Worm (Caenorhabditis elegans) whole organism, L4 larva: ENCODE results near the gene Y55B1AR.4.

Experiments
- D1046.2 ChIP-seq: fragments of 200-800 bp; sonication (Bioruptor generic); IDR thresholded peaks from 2 replicates; pipeline ENCODE4 v1.3.6; 2022; ENCODE audit warnings: missing genetic modification characterization, missing compliant biosample characterization
- F26F4.8 ChIP-seq: fragments of 200-800 bp; sonication (Bioruptor generic); conservative IDR thresholded peaks from 2 replicates; pipeline ENCODE4 v1.3.6; 2022; ENCODE audit warnings: missing genetic modification characterization, missing compliant biosample characterization
- F37D6.2 ChIP-seq: sonication (generic microtip); optimal IDR thresholded peaks from 2 replicates; lab custom pipeline; 2016; ENCODE audit warnings: mild to moderate bottlenecking, missing genetic modification characterization, missing compliant biosample characterization
- R02D3.7 ChIP-seq: fragments of 150-350 bp; sonication (generic microtip); optimal IDR thresholded peaks from 3 replicates; lab custom pipeline; 2014; ENCODE audit warnings: missing biosample characterization, missing genetic modification characterization
- T26A8.4 ChIP-seq: fragments of 200-800 bp; sonication (Bioruptor generic); IDR thresholded peaks from 2 replicates; pipeline ENCODE4 v1.3.6; 2022; ENCODE audit warnings: missing genetic modification characterization, missing compliant biosample characterization
- Y5F2A.4 ChIP-seq: fragments of 200-800 bp; sonication (Bioruptor generic); optimal IDR thresholded peaks from 2 replicates; lab custom pipeline; 2018; ENCODE audit warnings: mild to moderate bottlenecking, missing genetic modification characterization, missing compliant biosample characterization
- Y75B8A.6 ChIP-seq: fragments of 200-800 bp; sonication (Bioruptor generic); IDR thresholded peaks from 2 replicates; pipeline ENCODE4 v1.3.6; 2022; ENCODE audit warnings: missing genetic modification reagents, missing genetic modification characterization, missing compliant biosample characterization
- ZK337.2 ChIP-seq: fragments of 200-800 bp; sonication (Bioruptor generic); IDR thresholded peaks from 2 replicates; pipeline ENCODE4 v1.3.6; 2022; ENCODE audit warnings: missing genetic modification reagents, missing genetic modification characterization, missing compliant biosample characterization
- ZK546.5 ChIP-seq, 2 experiments: sonication (generic microtip); optimal IDR thresholded peaks; 2 replicates each; lab custom pipeline; 2017; ENCODE audit warnings: missing biosample characterization in 2 of 2, missing genetic modification characterization in 2 of 2
- aly-2 ChIP-seq: sonication (generic microtip); optimal IDR thresholded peaks from 2 replicates; lab custom pipeline; 2018; ENCODE audit warnings: missing biosample characterization, missing genetic modification characterization
- ama-1 ChIP-seq: fragments of 150-350 bp; optimal IDR thresholded peaks from 2 replicates; lab custom pipeline; 2014; ENCODE audit warnings: inconsistent platforms, mixed read lengths
- arid-1 ChIP-seq: fragments of 200-800 bp; sonication (Bioruptor generic); conservative IDR thresholded peaks from 2 replicates; pipeline ENCODE4 v1.3.6; 2022; ENCODE audit warnings: missing genetic modification reagents, missing genetic modification characterization, missing compliant biosample characterization
- attf-4 ChIP-seq: sonication (generic microtip); optimal IDR thresholded peaks from 3 replicates; lab custom pipeline; 2017; ENCODE audit warnings: missing biosample characterization, missing genetic modification characterization
- ceh-20 ChIP-seq: fragments of 200-800 bp; sonication (Bioruptor generic); IDR thresholded peaks from 2 replicates; pipeline ENCODE4 v1.3.6; 2022; ENCODE audit warnings: missing genetic modification reagents, missing genetic modification characterization, missing compliant biosample characterization
- ceh-28 ChIP-seq: fragments of 150-350 bp; optimal IDR thresholded peaks from 2 replicates; lab custom pipeline; 2014; ENCODE audit warnings: missing biosample characterization, missing genetic modification reagents, missing genetic modification characterization
- ceh-32 ChIP-seq: sonication (generic microtip); optimal IDR thresholded peaks from 2 replicates; lab custom pipeline; 2016; ENCODE audit warnings: mild to moderate bottlenecking, missing genetic modification characterization, missing compliant biosample characterization; ENCODE audit not compliant: poor library complexity
- ceh-62 ChIP-seq: sonication (generic microtip); optimal IDR thresholded peaks from 2 replicates; lab custom pipeline; 2017; ENCODE audit warnings: missing biosample characterization, missing genetic modification characterization
- ceh-82 ChIP-seq: sonication (generic microtip); optimal IDR thresholded peaks from 2 replicates; lab custom pipeline; 2017; ENCODE audit warnings: missing biosample characterization, missing genetic modification characterization
- ctbp-1 ChIP-seq: fragments of 200-800 bp; sonication (Bioruptor generic); IDR thresholded peaks from 2 replicates; pipeline ENCODE4 v1.3.6; 2022; ENCODE audit warnings: missing genetic modification reagents, missing genetic modification characterization, missing compliant biosample characterization
- daf-12 ChIP-seq: fragments of 150-350 bp; optimal IDR thresholded peaks from 2 replicates; lab custom pipeline; 2014; ENCODE audit warnings: missing biosample characterization, missing genetic modification reagents, missing genetic modification characterization
- daf-16 ChIP-seq, 3 experiments: sonication (generic microtip); optimal IDR thresholded peaks; 2 replicates each; lab custom pipeline; 2016 to 2017; ENCODE audit warnings: missing genetic modification characterization in 3 of 3, missing genetic modification reagents in 3 of 3, mild to moderate bottlenecking in 2 of 3, missing compliant biosample characterization in 2 of 3, missing biosample characterization in 1 of 3, moderate library complexity in 1 of 3
- daf-8 ChIP-seq: fragments of 200-800 bp; sonication (Bioruptor generic); IDR thresholded peaks from 2 replicates; pipeline ENCODE4 v1.3.6; 2022; ENCODE audit warnings: missing genetic modification characterization, missing compliant biosample characterization
- dmd-6 ChIP-seq: fragments of 200-800 bp; sonication (Bioruptor generic); IDR thresholded peaks from 2 replicates; pipeline ENCODE4 v1.3.6; 2022; ENCODE audit warnings: missing genetic modification reagents, missing genetic modification characterization, missing compliant biosample characterization
- dmd-9 ChIP-seq: fragments of 200-800 bp; sonication (Bioruptor generic); IDR thresholded peaks from 2 replicates; pipeline ENCODE4 v1.3.6; 2022; ENCODE audit warnings: missing genetic modification reagents, missing genetic modification characterization, missing compliant biosample characterization
- dpl-1 ChIP-seq: fragments of 150-350 bp; optimal IDR thresholded peaks from 2 replicates; lab custom pipeline; 2014; ENCODE audit warnings: missing biosample characterization, missing genetic modification reagents, missing genetic modification characterization
- duxl-1 ChIP-seq: sonication (generic microtip); optimal IDR thresholded peaks from 2 replicates; lab custom pipeline; 2016; ENCODE audit warnings: mild to moderate bottlenecking, missing genetic modification characterization, moderate library complexity, missing compliant biosample characterization; ENCODE audit not compliant: poor library complexity
- fkh-10 ChIP-seq: fragments of 150-350 bp; optimal IDR thresholded peaks from 2 replicates; lab custom pipeline; 2014; ENCODE audit warnings: missing biosample characterization, missing genetic modification reagents, missing genetic modification characterization
- fos-1 ChIP-seq: fragments of 150-350 bp; optimal IDR thresholded peaks from 2 replicates; lab custom pipeline; 2014; ENCODE audit warnings: missing biosample characterization, missing genetic modification characterization
- hif-1 ChIP-seq, 2 experiments: sonication (generic microtip); optimal IDR thresholded peaks; 2 replicates each; lab custom pipeline; 2016 to 2017; ENCODE audit warnings: missing compliant biosample characterization in 2 of 2, missing genetic modification characterization in 2 of 2, missing genetic modification reagents in 2 of 2, missing genotype in 2 of 2, mild to moderate bottlenecking in 1 of 2
- lim-7 ChIP-seq: fragments of 200-800 bp; sonication (Bioruptor generic); IDR thresholded peaks from 2 replicates; pipeline ENCODE4 v1.3.6; 2022; ENCODE audit warnings: missing genetic modification characterization, missing compliant biosample characterization
- lin-38 ChIP-seq: fragments of 200-800 bp; sonication (Bioruptor generic); IDR thresholded peaks from 2 replicates; pipeline ENCODE4 v1.3.6; 2022; ENCODE audit warnings: missing genetic modification reagents, missing genetic modification characterization, missing compliant biosample characterization
- lir-3 ChIP-seq: sonication (generic microtip); optimal IDR thresholded peaks from 2 replicates; lab custom pipeline; 2016; ENCODE audit warnings: mild to moderate bottlenecking, missing genetic modification characterization, missing compliant biosample characterization
- lsy-2 ChIP-seq, 2 experiments: fragments of 150-350 bp in 1 of 2; sonication (generic microtip) in 1 of 2; optimal IDR thresholded peaks; 2 replicates each; lab custom pipeline; 2014 to 2017; ENCODE audit warnings: missing biosample characterization in 2 of 2, missing genetic modification characterization in 2 of 2
- mdt-29 ChIP-seq: fragments of 200-800 bp; sonication (Bioruptor generic); IDR thresholded peaks from 2 replicates; pipeline ENCODE4 v1.3.6; 2022; ENCODE audit warnings: missing genetic modification reagents, missing genetic modification characterization, missing compliant biosample characterization
- mep-1 ChIP-seq: fragments of 150-350 bp; sonication (generic microtip); optimal IDR thresholded peaks from 3 replicates; lab custom pipeline; 2014; ENCODE audit warnings: missing biosample characterization, missing genetic modification characterization
- mxl-2 ChIP-seq: fragments of 200-800 bp; sonication (Bioruptor generic); conservative IDR thresholded peaks from 2 replicates; pipeline ENCODE4 v1.3.6; 2022; ENCODE audit warnings: missing genetic modification reagents, missing genetic modification characterization, missing compliant biosample characterization
- mxl-3 ChIP-seq: fragments of 200-800 bp; sonication (Bioruptor generic); optimal IDR thresholded peaks from 2 replicates; lab custom pipeline; 2018; ENCODE audit warnings: mild to moderate bottlenecking, missing genetic modification characterization, missing compliant biosample characterization
- nhr-111 ChIP-seq: fragments of 200-800 bp; sonication (Bioruptor generic); optimal IDR thresholded peaks from 2 replicates; lab custom pipeline; 2018; ENCODE audit warnings: mild to moderate bottlenecking, missing genetic modification characterization, missing compliant biosample characterization
- nhr-77 ChIP-seq: fragments of 150-350 bp; optimal IDR thresholded peaks from 2 replicates; lab custom pipeline; 2014; ENCODE audit warnings: missing biosample characterization, missing genetic modification characterization
- pqm-1 ChIP-seq: sonication (generic microtip); optimal IDR thresholded peaks from 2 replicates; lab custom pipeline; 2017; ENCODE audit warnings: missing biosample characterization, missing genetic modification characterization
- saeg-2 ChIP-seq: fragments of 200-800 bp; sonication (Bioruptor generic); IDR thresholded peaks from 2 replicates; pipeline ENCODE4 v1.3.6; 2022; ENCODE audit warnings: missing genetic modification reagents, missing genetic modification characterization, missing compliant biosample characterization
- sdz-12 ChIP-seq: fragments of 200-800 bp; sonication (Bioruptor generic); optimal IDR thresholded peaks from 2 replicates; lab custom pipeline; 2018; ENCODE audit warnings: mild to moderate bottlenecking, missing genetic modification characterization, missing compliant biosample characterization
- snpc-4 ChIP-seq: fragments of 150-350 bp; optimal IDR thresholded peaks from 2 replicates; lab custom pipeline; 2014; ENCODE audit warnings: missing biosample characterization, missing genetic modification characterization
- spr-3 ChIP-seq: fragments of 200-800 bp; sonication (Bioruptor generic); optimal IDR thresholded peaks from 2 replicates; lab custom pipeline; 2018; ENCODE audit warnings: mild to moderate bottlenecking, missing genetic modification characterization, missing compliant biosample characterization
- tag-97 ChIP-seq: fragments of 200-800 bp; sonication (Bioruptor generic); IDR thresholded peaks from 2 replicates; pipeline ENCODE4 v1.3.6; 2022; ENCODE audit warnings: missing genetic modification characterization, missing compliant biosample characterization
- tra-1 ChIP-seq: fragments of 200-800 bp; sonication (Bioruptor generic); IDR thresholded peaks from 2 replicates; pipeline ENCODE4 v1.3.6; 2022; ENCODE audit warnings: missing genetic modification reagents, missing genetic modification characterization, missing compliant biosample characterization
- unc-39 ChIP-seq: sonication (generic microtip); optimal IDR thresholded peaks from 2 replicates; lab custom pipeline; 2017; ENCODE audit warnings: missing biosample characterization, missing genetic modification characterization
- vab-7 ChIP-seq: fragments of 200-800 bp; sonication (Bioruptor generic); IDR thresholded peaks from 2 replicates; pipeline ENCODE4 v1.3.6; 2022; ENCODE audit warnings: missing genetic modification reagents, missing genetic modification characterization, missing compliant biosample characterization
- zfp-3 ChIP-seq: fragments of 200-800 bp; sonication (Bioruptor generic); conservative IDR thresholded peaks from 2 replicates; pipeline ENCODE4 v1.3.6; 2022; ENCODE audit warnings: missing genetic modification reagents, missing genetic modification characterization, missing compliant biosample characterization
- zip-2 ChIP-seq: fragments of 150-350 bp; optimal IDR thresholded peaks from 2 replicates; lab custom pipeline; 2014; ENCODE audit warnings: missing biosample characterization, missing genetic modification characterization
- ztf-11 ChIP-seq: fragments of 150-350 bp; optimal IDR thresholded peaks from 2 replicates; lab custom pipeline; 2014; ENCODE audit warnings: missing biosample characterization, missing genetic modification characterization
- ztf-7 ChIP-seq: fragments of 150-350 bp; optimal IDR thresholded peaks from 2 replicates; lab custom pipeline; 2014; ENCODE audit warnings: missing biosample characterization, missing genetic modification characterization

Gene Y55B1AR.4

DNA sequence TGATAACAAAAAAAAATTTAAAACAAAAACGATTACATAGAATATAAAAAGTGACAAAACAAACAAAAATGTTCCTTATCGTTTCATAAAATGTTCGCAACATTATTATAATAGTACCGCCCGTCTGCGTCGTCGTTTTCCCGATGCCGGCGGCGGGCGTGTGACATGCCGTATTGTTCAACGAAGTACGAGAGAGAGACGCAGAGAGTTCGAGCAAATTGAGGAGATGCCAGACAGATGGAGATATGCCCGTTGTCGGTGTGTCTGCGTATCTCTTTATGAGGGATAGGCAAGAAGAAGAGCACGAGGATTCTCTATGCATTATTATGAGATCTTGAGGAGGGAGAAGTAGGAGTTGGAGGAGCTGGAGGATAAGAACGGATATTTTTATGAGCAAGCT is 18.4 kb upstream of the Y55B1AR.4 start:
- TF ChIP-seq ctbp-1 (GFP tag; lab: Robert Waterston, UW) (0 out of 2 replicates have a peak, but pooled peaks have one; percentile 59), Y5F2A.4 (GFP tag; lab: Kevin White, UChicago) (no peak), dpl-1 (GFP tag; lab: Kevin White, UChicago) (peak; percentile 51), attf-4 (tag; lab: Kevin White, UChicago) (no peak), ceh-32 (no peak), ztf-11 (tag; lab: Kevin White, UChicago) (no peak), tag-97 (GFP tag; lab: Robert Waterston, UW) (no peak), ztf-7 (tag; lab: Kevin White, UChicago) (no peak), D1046.2 (GFP tag; lab: Robert Waterston, UW) (no peak), Y75B8A.6 (GFP tag; lab: Robert Waterston, UW) (no peak), duxl-1 (tag; lab: Kevin White, UChicago) (peak; percentile 42), aly-2 (tag; lab: Kevin White, UChicago) (no peak), mxl-2 (no peak), daf-8 (no peak), daf-12 (no peak), snpc-4 (tag; lab: Kevin White, UChicago) (no peak), lir-3 (tag; lab: Kevin White, UChicago) (no peak), dmd-6 (GFP tag; lab: Robert Waterston, UW) (peak; percentile 95), zfp-3 (no peak), daf-16 (GFP tag; optimal IDR thresholded peaks at IDR 0.05; lab: Kevin White, UChicago) (peak; percentile 38 to 55), daf-16 (tag; optimal IDR thresholded peaks at IDR 0.05; lab: Kevin White, UChicago) (peak; percentile 95), ceh-62 (tag; lab: Kevin White, UChicago) (no peak), saeg-2 (GFP tag; lab: Robert Waterston, UW) (0 out of 2 replicates have a peak, but pooled peaks have one; percentile 31), F26F4.8 (GFP tag; lab: Robert Waterston, UW) (no peak), zip-2 (tag; lab: Kevin White, UChicago) (no peak), T26A8.4 (GFP tag; lab: Robert Waterston, UW) (peak; percentile 66; the same call in 1 of the 2 replicates), fkh-10 (peak; percentile 25), ceh-20 (GFP tag; lab: Robert Waterston, UW) (peak; percentile 86), hif-1 (tag; optimal IDR thresholded peaks at IDR 0.05; lab: Kevin White, UChicago) (peak in 1 of 2 experiments; percentile 81), R02D3.7 (tag; lab: Kevin White, UChicago) (no peak), nhr-77 (peak; percentile 97), F37D6.2 (tag; lab: Kevin White, UChicago) (peak; percentile 7), lim-7 (GFP tag; lab: Robert Waterston, UW) (no peak), mxl-3 (GFP tag; lab: Kevin White, UChicago) (peak; percentile 98), pqm-1 (tag; lab: Kevin White, UChicago) (peak; percentile 97), mep-1 (peak; percentile 94), mdt-29 (GFP tag; lab: Robert Waterston, UW) (no peak), sdz-12 (no peak), fos-1 (no peak), dmd-9 (GFP tag; lab: Robert Waterston, UW) (0 out of 2 replicates have a peak, but pooled peaks have one; percentile 17), spr-3 (GFP tag; lab: Kevin White, UChicago) (no peak), ZK546.5 (tag; optimal IDR thresholded peaks at IDR 0.05; lab: Kevin White, UChicago) (no peak), lsy-2 (tag; optimal IDR thresholded peaks at IDR 0.05; lab: Kevin White, UChicago) (peak; percentile 57 to 80), vab-7 (GFP tag; lab: Robert Waterston, UW) (no peak), tra-1 (GFP tag; lab: Robert Waterston, UW) (peak; percentile 77), nhr-111 (GFP tag; lab: Kevin White, UChicago) (no peak), ceh-82 (tag; lab: Kevin White, UChicago) (no peak), ZK337.2 (GFP tag; lab: Robert Waterston, UW) (no peak), lin-38 (GFP tag; lab: Robert Waterston, UW) (peak; percentile 65), unc-39 (no peak), ama-1 (lab: Kevin White, UChicago) (no peak), ceh-28 (tag; lab: Kevin White, UChicago) (no peak), arid-1 (GFP tag; lab: Robert Waterston, UW) (peak; percentile 49; the same call in 1 of the 2 replicates)
